Worm (Caenorhabditis elegans) whole organism, L4 larva: Measurements from ENCODE around the gene srw-90.
A peak's percentile ranks its signal among the peaks of the same experiment; 100 is the strongest.

Experiments used
- D1046.2 ChIP-seq: fragments of 200-800 bp; sonication (Bioruptor generic); IDR thresholded peaks from 2 replicates; pipeline ENCODE4 v1.3.6; 2022; ENCODE audit warnings: missing genetic modification characterization, missing compliant biosample characterization
- F10B5.3 ChIP-seq: sonication (generic microtip); optimal IDR thresholded peaks from 2 replicates; lab custom pipeline; 2016; ENCODE audit warnings: mild to moderate bottlenecking, missing genetic modification characterization, missing compliant biosample characterization
- F26F4.8 ChIP-seq: fragments of 200-800 bp; sonication (Bioruptor generic); conservative IDR thresholded peaks from 2 replicates; pipeline ENCODE4 v1.3.6; 2022; ENCODE audit warnings: missing genetic modification characterization, missing compliant biosample characterization
- F44E2.7 ChIP-seq: fragments of 200-800 bp; sonication (Bioruptor generic); IDR thresholded peaks from 2 replicates; pipeline ENCODE4 v2.1.2; 2022; ENCODE audit warnings: missing genetic modification characterization, missing compliant biosample characterization
- Y48G9A.11 ChIP-seq: fragments of 200-800 bp; sonication (Bioruptor generic); IDR thresholded peaks from 2 replicates; pipeline ENCODE4 v1.3.6; 2022; ENCODE audit warnings: missing genetic modification reagents, missing genetic modification characterization, missing compliant biosample characterization
- Y75B8A.6 ChIP-seq: fragments of 200-800 bp; sonication (Bioruptor generic); IDR thresholded peaks from 2 replicates; pipeline ENCODE4 v1.3.6; 2022; ENCODE audit warnings: missing genetic modification reagents, missing genetic modification characterization, missing compliant biosample characterization
- ZK337.2 ChIP-seq: fragments of 200-800 bp; sonication (Bioruptor generic); IDR thresholded peaks from 2 replicates; pipeline ENCODE4 v1.3.6; 2022; ENCODE audit warnings: missing genetic modification reagents, missing genetic modification characterization, missing compliant biosample characterization
- attf-4 ChIP-seq: sonication (generic microtip); optimal IDR thresholded peaks from 3 replicates; lab custom pipeline; 2017; ENCODE audit warnings: missing biosample characterization, missing genetic modification characterization
- ceh-28 ChIP-seq: fragments of 150-350 bp; optimal IDR thresholded peaks from 2 replicates; lab custom pipeline; 2014; ENCODE audit warnings: missing biosample characterization, missing genetic modification reagents, missing genetic modification characterization
- ceh-44 ChIP-seq: fragments of 200-800 bp; sonication (Bioruptor generic); IDR thresholded peaks from 2 replicates; pipeline ENCODE4 v1.3.6; 2022; ENCODE audit warnings: missing genetic modification reagents, missing genetic modification characterization, missing compliant biosample characterization
- ceh-82 ChIP-seq: sonication (generic microtip); optimal IDR thresholded peaks from 2 replicates; lab custom pipeline; 2017; ENCODE audit warnings: missing biosample characterization, missing genetic modification characterization
- daf-8 ChIP-seq: fragments of 200-800 bp; sonication (Bioruptor generic); IDR thresholded peaks from 2 replicates; pipeline ENCODE4 v1.3.6; 2022; ENCODE audit warnings: missing genetic modification characterization, missing compliant biosample characterization
- dmd-8 ChIP-seq: fragments of 200-800 bp; sonication (Bioruptor generic); IDR thresholded peaks from 2 replicates; pipeline ENCODE4 v1.3.6; 2022; ENCODE audit warnings: missing genetic modification characterization, missing compliant biosample characterization
- dmd-9 ChIP-seq: fragments of 200-800 bp; sonication (Bioruptor generic); IDR thresholded peaks from 2 replicates; pipeline ENCODE4 v1.3.6; 2022; ENCODE audit warnings: missing genetic modification reagents, missing genetic modification characterization, missing compliant biosample characterization
- egl-27 ChIP-seq: sonication (generic microtip); optimal IDR thresholded peaks from 3 replicates; lab custom pipeline; 2017; ENCODE audit warnings: missing biosample characterization, missing genetic modification reagents, missing genetic modification characterization
- egl-43 ChIP-seq: fragments of 200-800 bp; sonication (Bioruptor generic); IDR thresholded peaks from 2 replicates; pipeline ENCODE4 v1.3.6; 2022; ENCODE audit warnings: missing genetic modification reagents, missing genetic modification characterization, missing compliant biosample characterization
- gei-8 ChIP-seq: fragments of 200-800 bp; sonication (Bioruptor generic); optimal IDR thresholded peaks from 2 replicates; lab custom pipeline; 2018; ENCODE audit warnings: mild to moderate bottlenecking, missing genetic modification characterization, missing compliant biosample characterization
- hlh-30 ChIP-seq: sonication (generic microtip); optimal IDR thresholded peaks from 2 replicates; lab custom pipeline; 2017; ENCODE audit warnings: antibody characterized with exemption, mild to moderate bottlenecking, missing genetic modification characterization, missing compliant biosample characterization; ENCODE audit not compliant: insufficient read depth
- lim-7 ChIP-seq: fragments of 200-800 bp; sonication (Bioruptor generic); IDR thresholded peaks from 2 replicates; pipeline ENCODE4 v1.3.6; 2022; ENCODE audit warnings: missing genetic modification characterization, missing compliant biosample characterization
- lin-29 ChIP-seq: fragments of 200-800 bp; sonication (Bioruptor generic); IDR thresholded peaks from 2 replicates; pipeline ENCODE4 v1.3.6; 2022; ENCODE audit warnings: missing genetic modification reagents, missing genetic modification characterization, missing compliant biosample characterization
- lin-39 ChIP-seq: fragments of 150-350 bp; optimal IDR thresholded peaks from 2 replicates; lab custom pipeline; 2014; ENCODE audit warnings: missing biosample characterization, missing genetic modification reagents, missing genetic modification characterization
- madf-5 ChIP-seq, 2 experiments: fragments of 200-800 bp; sonication (Bioruptor generic); IDR thresholded peaks; 2 replicates each; pipeline ENCODE4 v1.3.6; 2022; ENCODE audit warnings: missing compliant biosample characterization in 2 of 2, missing genetic modification characterization in 2 of 2
- mdt-29 ChIP-seq: fragments of 200-800 bp; sonication (Bioruptor generic); IDR thresholded peaks from 2 replicates; pipeline ENCODE4 v1.3.6; 2022; ENCODE audit warnings: missing genetic modification reagents, missing genetic modification characterization, missing compliant biosample characterization
- nhr-6 ChIP-seq: fragments of 150-350 bp; optimal IDR thresholded peaks from 2 replicates; lab custom pipeline; 2014; ENCODE audit warnings: missing biosample characterization, missing genetic modification characterization
- php-3 ChIP-seq: fragments of 200-800 bp; sonication (Bioruptor generic); IDR thresholded peaks from 2 replicates; pipeline ENCODE4 v1.3.6; 2022; ENCODE audit warnings: missing genetic modification reagents, missing genetic modification characterization, missing compliant biosample characterization
- pqm-1 ChIP-seq: sonication (generic microtip); optimal IDR thresholded peaks from 2 replicates; lab custom pipeline; 2017; ENCODE audit warnings: missing biosample characterization, missing genetic modification characterization
- saeg-2 ChIP-seq: fragments of 200-800 bp; sonication (Bioruptor generic); IDR thresholded peaks from 2 replicates; pipeline ENCODE4 v1.3.6; 2022; ENCODE audit warnings: missing genetic modification reagents, missing genetic modification characterization, missing compliant biosample characterization
- skn-1 ChIP-seq: fragments of 150-350 bp; optimal IDR thresholded peaks from 2 replicates; lab custom pipeline; 2014; ENCODE audit warnings: missing biosample characterization, missing genetic modification characterization
- snpc-1.2 ChIP-seq: fragments of 200-800 bp; sonication (Bioruptor generic); IDR thresholded peaks from 2 replicates; pipeline ENCODE4 v1.3.6; 2022; ENCODE audit warnings: missing genetic modification reagents, missing genetic modification characterization, missing compliant biosample characterization
- tag-97 ChIP-seq: fragments of 200-800 bp; sonication (Bioruptor generic); IDR thresholded peaks from 2 replicates; pipeline ENCODE4 v1.3.6; 2022; ENCODE audit warnings: missing genetic modification characterization, missing compliant biosample characterization
- zfp-3 ChIP-seq: fragments of 200-800 bp; sonication (Bioruptor generic); conservative IDR thresholded peaks from 2 replicates; pipeline ENCODE4 v1.3.6; 2022; ENCODE audit warnings: missing genetic modification reagents, missing genetic modification characterization, missing compliant biosample characterization
- zip-11 ChIP-seq: fragments of 200-800 bp; sonication (Bioruptor generic); IDR thresholded peaks from 2 replicates; pipeline ENCODE4 v1.3.6; 2022; ENCODE audit warnings: missing genetic modification characterization, missing compliant biosample characterization

The srw-90 gene

ce11 chrV:1710909-1711308 lies 9.1 kb downstream of the srw-90 start, which contains the start of gene srw-100:
Gene srw-100, plus strand, starts transcription at chrV:1711209.
- TF ChIP-seq snpc-1.2: no peak
- no peak for TF ChIP-seq php-3 (GFP tag; lab: Robert Waterston, UW)
- no peak for TF ChIP-seq ceh-82 (tag; lab: Kevin White, UChicago)
- no peak for TF ChIP-seq daf-8 (GFP tag; lab: Robert Waterston, UW)
- no peak for TF ChIP-seq pqm-1 (tag; lab: Kevin White, UChicago)
- TF ChIP-seq F10B5.3 (tag; lab: Kevin White, UChicago): no peak

ce11 chrV:1712471-1712870 lies 10.6 kb downstream of the srw-90 start:
- TF ChIP-seq D1046.2 (GFP tag; lab: Robert Waterston, UW) (peak; percentile 70; the same call in 1 of the 2 replicates), tag-97 (GFP tag; lab: Robert Waterston, UW) (0 out of 2 replicates have a peak, but pooled peaks have one; percentile 57), madf-5 (GFP tag; IDR thresholded peaks at IDR 0.05; lab: Robert Waterston, UW) (0 out of 4 replicates have a peak, but pooled peaks of 1 of the 2 experiments have one; percentile 51), F26F4.8 (0 out of 2 replicates have a peak, but pooled peaks have one; percentile 12), dmd-9 (GFP tag; lab: Robert Waterston, UW) (0 out of 2 replicates have a peak, but pooled peaks have one; percentile 34)

- peak; percentile 84 for TF ChIP-seq egl-43
- TF ChIP-seq F44E2.7 (GFP tag; lab: Robert Waterston, UW): peak; percentile 92; the same call in 1 of the 2 replicates
- TF ChIP-seq daf-8 (GFP tag; lab: Robert Waterston, UW): 0 out of 2 replicates have a peak, but pooled peaks have one; percentile 28
- TF ChIP-seq php-3 (GFP tag; lab: Robert Waterston, UW): peak; percentile 24; the same call in 1 of the 2 replicates
- TF ChIP-seq mdt-29: peak; percentile 58; the same call in 1 of the 2 replicates
- TF ChIP-seq D1046.2 (GFP tag; lab: Robert Waterston, UW): peak; percentile 26; the same call in 1 of the 2 replicates
- TF ChIP-seq madf-5 (GFP tag; IDR thresholded peaks at IDR 0.05; lab: Robert Waterston, UW): peak in 1 of 2 experiments; percentile 93; a peak in 2 of 4 replicates
- TF ChIP-seq lin-29 (GFP tag; lab: Robert Waterston, UW): peak; percentile 47; the same call in 1 of the 2 replicates
- 0 out of 2 replicates have a peak, but pooled peaks have one; percentile 28 for TF ChIP-seq Y75B8A.6 (GFP tag; lab: Robert Waterston, UW)
- 0 out of 2 replicates have a peak, but pooled peaks have one; percentile 57 for TF ChIP-seq tag-97 (GFP tag; lab: Robert Waterston, UW)
- peak; percentile 47; the same call in 1 of the 2 replicates for TF ChIP-seq Y48G9A.11
- peak; percentile 8; the same call in 1 of the 2 replicates for TF ChIP-seq lim-7 (GFP tag; lab: Robert Waterston, UW)
- TF ChIP-seq F26F4.8: peak; percentile 86
- 0 out of 2 replicates have a peak, but pooled peaks have one; percentile 28 for TF ChIP-seq zfp-3 (GFP tag; lab: Robert Waterston, UW)
- peak; percentile 66 for TF ChIP-seq saeg-2
- TF ChIP-seq ZK337.2 (GFP tag; lab: Robert Waterston, UW): peak; percentile 6; the same call in 1 of the 2 replicates
- 0 out of 2 replicates have a peak, but pooled peaks have one; percentile 31 for TF ChIP-seq ceh-44 (GFP tag; lab: Robert Waterston, UW)
These were observed 11.9 kb downstream of the srw-90 start for ce11 chrV:1713761-1714160.

ce11 chrV:1716892-1717291 lies 15.0 kb downstream of the srw-90 start, which contains the start of gene srw-103:
Gene srw-103, plus strand, starts transcription at chrV:1717192.
- no peak for TF ChIP-seq attf-4 (tag; lab: Kevin White, UChicago)
- TF ChIP-seq nhr-6 (tag; lab: Kevin White, UChicago): no peak
- TF ChIP-seq zfp-3 (GFP tag; lab: Robert Waterston, UW): no peak
- no peak for TF ChIP-seq ceh-44 (GFP tag; lab: Robert Waterston, UW)
- no peak for TF ChIP-seq lin-39 (tag; lab: Kevin White, UChicago)
- TF ChIP-seq dmd-8 (GFP tag; lab: Robert Waterston, UW): no peak
- no peak for TF ChIP-seq hlh-30
- no peak for TF ChIP-seq skn-1 (tag; lab: Kevin White, UChicago)
- no peak for TF ChIP-seq Y75B8A.6 (GFP tag; lab: Robert Waterston, UW)
- TF ChIP-seq zip-11 (GFP tag; lab: Robert Waterston, UW): no peak
- TF ChIP-seq tag-97 (GFP tag; lab: Robert Waterston, UW): no peak
- TF ChIP-seq lim-7 (GFP tag; lab: Robert Waterston, UW): no peak
- TF ChIP-seq gei-8 (GFP tag; lab: Kevin White, UChicago): no peak
- no peak for TF ChIP-seq egl-27 (tag; lab: Kevin White, UChicago)
- TF ChIP-seq pqm-1 (tag; lab: Kevin White, UChicago): no peak
- no peak for TF ChIP-seq php-3 (GFP tag; lab: Robert Waterston, UW)
- TF ChIP-seq ceh-28 (tag; lab: Kevin White, UChicago): no peak
